Fruit fly (Drosophila melanogaster): Measurements from ENCODE around the gene Caf1-180.

The Caf1-180 gene

DNA sequence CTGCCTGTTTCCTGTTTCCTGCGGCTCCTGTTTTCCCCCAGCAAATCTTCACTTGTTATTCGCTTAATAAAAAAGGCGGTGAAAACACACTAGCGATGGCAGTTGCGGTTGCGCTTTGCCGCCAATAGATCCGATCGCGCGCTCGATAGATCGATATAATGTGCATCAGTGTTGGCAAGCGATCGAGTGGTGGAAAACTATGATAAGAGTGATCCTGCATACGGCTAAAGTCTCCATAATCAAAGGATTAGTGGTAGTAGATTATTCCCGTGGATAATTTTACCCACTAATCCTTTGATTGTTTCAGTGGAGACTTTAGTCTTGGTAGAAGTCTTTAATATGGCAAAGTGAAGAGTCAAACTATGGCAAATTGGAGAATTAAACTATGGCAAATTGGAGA lies at the start of gene Caf1-180:
Caf1-180 (minus strand) TSS at position 99 of the 400 bp plus-strand sequence.
- TF ChIP-seq jim (GFP tag; optimal IDR thresholded peaks at IDR 0.05) = no peak
- TF ChIP-seq psq (GFP tag; optimal IDR thresholded peaks at IDR 0.05) = no peak
- TF ChIP-seq rgr (GFP tag; optimal IDR thresholded peaks at IDR 0.05) = no peak
- no peak for TF ChIP-seq Jra (GFP tag; optimal IDR thresholded peaks at IDR 0.05)
- no peak for TF ChIP-seq sage (GFP tag; optimal IDR thresholded peaks at IDR 0.05)
- TF ChIP-seq br (GFP tag; optimal IDR thresholded peaks at IDR 0.05) = peak; percentile 15
- peak; percentile 14 for TF ChIP-seq h (GFP tag; optimal IDR thresholded peaks at IDR 0.05)
- TF ChIP-seq CG32264 (GFP tag; optimal IDR thresholded peaks at IDR 0.05) = no peak
- TF ChIP-seq Hr83 (GFP tag; optimal IDR thresholded peaks at IDR 0.05; ENCODE audit: poor library complexity, severe bottlenecking) = peak; percentile 47
- no peak for TF ChIP-seq dl (GFP tag; optimal IDR thresholded peaks at IDR 0.05; ENCODE audit: insufficient read depth in 1 of 2, partially characterized antibody in 2 of 2)
- TF ChIP-seq Mio (GFP tag; optimal IDR thresholded peaks at IDR 0.05) = no peak
- TF ChIP-seq sv (GFP tag; optimal IDR thresholded peaks at IDR 0.05) = no peak
- TF ChIP-seq tai (GFP tag; optimal IDR thresholded peaks at IDR 0.05) = no peak
- TF ChIP-seq woc (GFP tag; optimal IDR thresholded peaks at IDR 0.05) = no peak
- peak; percentile 5 for TF ChIP-seq ey (GFP tag; optimal IDR thresholded peaks at IDR 0.05)
- no peak for TF ChIP-seq Dif (GFP tag; optimal IDR thresholded peaks at IDR 0.05; ENCODE audit: partially characterized antibody)
- TF ChIP-seq OdsH (GFP tag; optimal IDR thresholded peaks at IDR 0.05) = no peak
- no peak for TF ChIP-seq Rel (GFP tag; optimal IDR thresholded peaks at IDR 0.05)
- TF ChIP-seq Rel (tag; optimal IDR thresholded peaks at IDR 0.05) = peak; percentile 57
- TF ChIP-seq Hnf4 (GFP tag; optimal IDR thresholded peaks at IDR 0.05) = no peak
- peak; percentile 42 for TF ChIP-seq Myc (optimal IDR thresholded peaks at IDR 0.05)
- TF ChIP-seq lola (GFP tag; optimal IDR thresholded peaks at IDR 0.05) = no peak
- TF ChIP-seq CrebA (GFP tag; optimal IDR thresholded peaks at IDR 0.05; ENCODE audit: borderline replicate concordance) = no peak
- TF ChIP-seq Vsx2 (GFP tag; optimal IDR thresholded peaks at IDR 0.05; ENCODE audit: partially characterized antibody) = no peak
- TF ChIP-seq HLH106 (tag; optimal IDR thresholded peaks at IDR 0.05) = peak; percentile 22
- TF ChIP-seq Abd-B (GFP tag; optimal IDR thresholded peaks at IDR 0.05) = no peak
- no peak for TF ChIP-seq N (GFP tag; optimal IDR thresholded peaks at IDR 0.05)
- TF ChIP-seq usp (GFP tag; optimal IDR thresholded peaks at IDR 0.05) = no peak
- no peak for TF ChIP-seq GATAd (GFP tag; optimal IDR thresholded peaks at IDR 0.05)
- TF ChIP-seq dmrt93B (GFP tag; optimal IDR thresholded peaks at IDR 0.05) = no peak
- no peak for TF ChIP-seq fru (GFP tag; optimal IDR thresholded peaks at IDR 0.05)
- TF ChIP-seq foxo (GFP tag; optimal IDR thresholded peaks at IDR 0.05) = peak in 1 of 2 experiments; percentile 31
- no peak for TF ChIP-seq CG9705 (GFP tag; optimal IDR thresholded peaks at IDR 0.05)
- no peak for TF ChIP-seq pan (optimal IDR thresholded peaks at IDR 0.05)
- TF ChIP-seq Hr78 (GFP tag; optimal IDR thresholded peaks at IDR 0.05) = no peak
- no peak for TF ChIP-seq dsf (GFP tag; optimal IDR thresholded peaks at IDR 0.05; ENCODE audit: borderline replicate concordance)
- no peak for TF ChIP-seq brk (GFP tag; optimal IDR thresholded peaks at IDR 0.05)
- no peak for TF ChIP-seq Dfd (GFP tag; optimal IDR thresholded peaks at IDR 0.05)
- no peak for TF ChIP-seq Sp1 (GFP tag; optimal IDR thresholded peaks at IDR 0.05)

dm6 chrX:8655228-8655627 lies 49.1 kb upstream of the Caf1-180 start:
- TF ChIP-seq Dfd (GFP tag; optimal IDR thresholded peaks at IDR 0.05) (no peak), Rel (GFP tag; optimal IDR thresholded peaks at IDR 0.05) (no peak), Rel (tag; optimal IDR thresholded peaks at IDR 0.05) (no peak), brk (GFP tag; optimal IDR thresholded peaks at IDR 0.05) (no peak), Vsx2 (GFP tag; optimal IDR thresholded peaks at IDR 0.05; ENCODE audit: partially characterized antibody) (no peak), foxo (GFP tag; optimal IDR thresholded peaks at IDR 0.05) (no peak), GATAd (GFP tag; optimal IDR thresholded peaks at IDR 0.05) (no peak), dmrt93B (GFP tag; optimal IDR thresholded peaks at IDR 0.05) (no peak), lola (GFP tag; optimal IDR thresholded peaks at IDR 0.05) (no peak), N (GFP tag; optimal IDR thresholded peaks at IDR 0.05) (no peak), Jra (GFP tag; optimal IDR thresholded peaks at IDR 0.05) (no peak), Myc (optimal IDR thresholded peaks at IDR 0.05) (no peak), OdsH (GFP tag; optimal IDR thresholded peaks at IDR 0.05) (no peak), Mio (GFP tag; optimal IDR thresholded peaks at IDR 0.05) (no peak), jim (GFP tag; optimal IDR thresholded peaks at IDR 0.05) (no peak), Sp1 (GFP tag; optimal IDR thresholded peaks at IDR 0.05) (no peak), psq (GFP tag; optimal IDR thresholded peaks at IDR 0.05) (no peak), CG9705 (GFP tag; optimal IDR thresholded peaks at IDR 0.05) (no peak), br (GFP tag; optimal IDR thresholded peaks at IDR 0.05) (no peak), usp (GFP tag; optimal IDR thresholded peaks at IDR 0.05) (no peak), h (GFP tag; optimal IDR thresholded peaks at IDR 0.05) (no peak)
